Worm (Caenorhabditis elegans) whole organism, L4 larva: Measurements from ENCODE around the gene C45E5.1.

Source experiments
- F49E8.2 ChIP-seq: sonication (generic microtip); optimal IDR thresholded peaks from 2 replicates; lab custom pipeline; 2016; ENCODE audit warnings: missing compliant biosample characterization, mild to moderate bottlenecking, missing genetic modification characterization, borderline replicate concordance
- T26A8.4 ChIP-seq: fragments of 200-800 bp; sonication (Bioruptor generic); IDR thresholded peaks from 2 replicates; pipeline ENCODE4 v1.3.6; 2022; ENCODE audit warnings: missing genetic modification characterization, missing compliant biosample characterization
- ama-1 ChIP-seq: fragments of 150-350 bp; optimal IDR thresholded peaks from 2 replicates; lab custom pipeline; 2014; ENCODE audit warnings: inconsistent platforms, mixed read lengths
- attf-4 ChIP-seq: sonication (generic microtip); optimal IDR thresholded peaks from 3 replicates; lab custom pipeline; 2017; ENCODE audit warnings: missing biosample characterization, missing genetic modification characterization
- ceh-28 ChIP-seq: fragments of 150-350 bp; optimal IDR thresholded peaks from 2 replicates; lab custom pipeline; 2014; ENCODE audit warnings: missing biosample characterization, missing genetic modification reagents, missing genetic modification characterization
- ceh-32 ChIP-seq: sonication (generic microtip); optimal IDR thresholded peaks from 2 replicates; lab custom pipeline; 2016; ENCODE audit warnings: mild to moderate bottlenecking, missing genetic modification characterization, missing compliant biosample characterization; ENCODE audit not compliant: poor library complexity
- ceh-62 ChIP-seq: sonication (generic microtip); optimal IDR thresholded peaks from 2 replicates; lab custom pipeline; 2017; ENCODE audit warnings: missing biosample characterization, missing genetic modification characterization
- ceh-82 ChIP-seq: sonication (generic microtip); optimal IDR thresholded peaks from 2 replicates; lab custom pipeline; 2017; ENCODE audit warnings: missing biosample characterization, missing genetic modification characterization
- cey-2 ChIP-seq: sonication (generic microtip); optimal IDR thresholded peaks from 3 replicates; lab custom pipeline; 2017; ENCODE audit warnings: missing genetic modification characterization, mild to moderate bottlenecking, missing compliant biosample characterization, antibody characterized with exemption, borderline replicate concordance; ENCODE audit not compliant: insufficient read depth
- ctbp-1 ChIP-seq: fragments of 200-800 bp; sonication (Bioruptor generic); IDR thresholded peaks from 2 replicates; pipeline ENCODE4 v1.3.6; 2022; ENCODE audit warnings: missing genetic modification reagents, missing genetic modification characterization, missing compliant biosample characterization
- egl-27 ChIP-seq: sonication (generic microtip); optimal IDR thresholded peaks from 3 replicates; lab custom pipeline; 2017; ENCODE audit warnings: missing biosample characterization, missing genetic modification reagents, missing genetic modification characterization
- lin-15B ChIP-seq: fragments of 150-350 bp; sonication (generic microtip); optimal IDR thresholded peaks from 3 replicates; lab custom pipeline; 2014; ENCODE audit warnings: missing biosample characterization, missing genetic modification characterization
- lin-39 ChIP-seq: fragments of 150-350 bp; optimal IDR thresholded peaks from 2 replicates; lab custom pipeline; 2014; ENCODE audit warnings: missing biosample characterization, missing genetic modification reagents, missing genetic modification characterization
- madf-5 ChIP-seq, 2 experiments: fragments of 200-800 bp; sonication (Bioruptor generic); IDR thresholded peaks; 2 replicates each; pipeline ENCODE4 v1.3.6; 2022; ENCODE audit warnings: missing compliant biosample characterization in 2 of 2, missing genetic modification characterization in 2 of 2
- nhr-10 ChIP-seq: fragments of 150-350 bp; optimal IDR thresholded peaks from 2 replicates; lab custom pipeline; 2014; ENCODE audit warnings: missing biosample characterization, missing genetic modification characterization
- nhr-41 ChIP-seq: fragments of 200-800 bp; sonication (Bioruptor generic); IDR thresholded peaks from 2 replicates; pipeline ENCODE4 v1.3.6; 2022; ENCODE audit warnings: missing genetic modification reagents, missing genetic modification characterization, missing compliant biosample characterization
- php-3 ChIP-seq: fragments of 200-800 bp; sonication (Bioruptor generic); IDR thresholded peaks from 2 replicates; pipeline ENCODE4 v1.3.6; 2022; ENCODE audit warnings: missing genetic modification reagents, missing genetic modification characterization, missing compliant biosample characterization
- snpc-1.2 ChIP-seq: fragments of 200-800 bp; sonication (Bioruptor generic); IDR thresholded peaks from 2 replicates; pipeline ENCODE4 v1.3.6; 2022; ENCODE audit warnings: missing genetic modification reagents, missing genetic modification characterization, missing compliant biosample characterization
- snpc-4 ChIP-seq: fragments of 150-350 bp; optimal IDR thresholded peaks from 2 replicates; lab custom pipeline; 2014; ENCODE audit warnings: missing biosample characterization, missing genetic modification characterization
- spr-1 ChIP-seq: sonication (generic microtip); optimal IDR thresholded peaks from 2 replicates; lab custom pipeline; 2016; ENCODE audit warnings: mild to moderate bottlenecking, missing genetic modification characterization, missing compliant biosample characterization
- unc-62 ChIP-seq, 3 experiments: fragments of 150-350 bp in 1 of 3; sonication (generic microtip); optimal IDR thresholded peaks in 2 of 3; peaks in 1 of 3; 1 replicate in 1 of 3; 2 replicates in 2 of 3; lab custom pipeline; 2014 to 2017; ENCODE audit warnings: missing biosample characterization in 3 of 3, missing genetic modification characterization in 3 of 3, missing genetic modification reagents in 3 of 3, missing genotype in 1 of 3
- zag-1 ChIP-seq: fragments of 150-350 bp; optimal IDR thresholded peaks from 2 replicates; lab custom pipeline; 2014; ENCODE audit warnings: missing biosample characterization, missing genetic modification characterization

The C45E5.1 gene

DNA sequence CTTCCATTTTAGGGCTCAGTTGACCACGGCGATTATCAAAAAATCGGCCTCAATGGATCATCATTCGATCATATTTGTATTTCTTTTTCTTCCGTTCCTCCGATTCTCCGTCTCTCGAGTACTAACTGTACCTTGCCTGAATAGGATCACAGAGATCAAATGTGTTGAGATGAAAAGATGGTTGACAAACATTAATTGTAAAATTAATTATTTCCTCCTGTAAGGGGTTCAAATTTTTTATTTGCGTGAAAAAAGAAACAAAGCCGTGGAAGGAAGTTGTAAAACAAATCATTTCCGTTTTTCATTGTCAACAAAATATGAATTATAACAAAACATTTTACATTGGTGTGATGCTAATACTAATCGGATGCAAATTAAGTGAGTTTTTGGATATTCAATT is 46.8 kb downstream of the C45E5.1 start, which contains the start of gene C31H1.2:
TSS of gene C31H1.2 (plus strand) at position 301 of the 400 bp plus-strand sequence.
- TF ChIP-seq ctbp-1 (GFP tag; lab: Robert Waterston, UW): no peak
- TF ChIP-seq ceh-82 (tag; lab: Kevin White, UChicago): no peak
- no peak for TF ChIP-seq ama-1 (lab: Kevin White, UChicago)
- no peak for TF ChIP-seq snpc-4
- no peak for TF ChIP-seq madf-5 (GFP tag; IDR thresholded peaks at IDR 0.05; lab: Robert Waterston, UW)
- no peak for TF ChIP-seq php-3 (GFP tag; lab: Robert Waterston, UW)

- TF ChIP-seq unc-62 (GFP tag; optimal IDR thresholded peaks at IDR 0.05 in 1 of 2; lab: Kevin White, UChicago): peak in 1 of 2 experiments; percentile 91
- TF ChIP-seq unc-62 (tag; optimal IDR thresholded peaks at IDR 0.05; lab: Kevin White, UChicago): no peak
- no peak for TF ChIP-seq zag-1 (tag; lab: Kevin White, UChicago)
- TF ChIP-seq attf-4: no peak
- no peak for TF ChIP-seq egl-27 (tag; lab: Kevin White, UChicago)
- TF ChIP-seq F49E8.2: no peak
- no peak for TF ChIP-seq cey-2 (tag; lab: Kevin White, UChicago)
- TF ChIP-seq nhr-10 (tag; lab: Kevin White, UChicago): no peak
- TF ChIP-seq, all 104 proteins: peak for 1
Observed at ce11 chrIV:5795495-5795894, 51.3 kb downstream of the C45E5.1 start.

- TF ChIP-seq ceh-32 (tag; lab: Kevin White, UChicago): no peak
- no peak for TF ChIP-seq lin-39 (tag; lab: Kevin White, UChicago)
- TF ChIP-seq ama-1 (lab: Kevin White, UChicago): no peak
- no peak for TF ChIP-seq snpc-1.2 (GFP tag; lab: Robert Waterston, UW)
- TF ChIP-seq lin-15B (tag; lab: Kevin White, UChicago): no peak
- no peak for TF ChIP-seq ceh-28 (tag; lab: Kevin White, UChicago)
- no peak for TF ChIP-seq spr-1 (tag; lab: Kevin White, UChicago)
- no peak for TF ChIP-seq T26A8.4 (GFP tag; lab: Robert Waterston, UW)
- no peak for TF ChIP-seq ceh-62 (tag; lab: Kevin White, UChicago)
- no peak for TF ChIP-seq nhr-41 (GFP tag; lab: Robert Waterston, UW)
Observed at ce11 chrIV:5796694-5797093, 52.5 kb downstream of the C45E5.1 start, which contains the start of gene C31H1.5. Gene C31H1.5, minus strand, starts transcription at chrIV:5796794.
